Worm (Caenorhabditis elegans) whole organism, L1 larva: ENCODE measurements around the gene ZK896.1.
"Not testable (repeated sequence)": the region's sequence is repeated elsewhere in the genome, so short reads cannot be mapped to it uniquely, and the experiment has no call there.

Source experiments
- C34B4.2 ChIP-seq: sonication (generic microtip); optimal IDR thresholded peaks from 2 replicates; lab custom pipeline; 2017; ENCODE audit warnings: mild to moderate bottlenecking, missing genetic modification characterization, missing compliant biosample characterization
- aha-1 ChIP-seq: fragments of 150-350 bp; optimal IDR thresholded peaks from 2 replicates; lab custom pipeline; 2014; ENCODE audit warnings: missing biosample characterization, missing genetic modification characterization
- ceh-82 ChIP-seq, 3 experiments: fragments of 150-350 bp in 1 of 3; sonication (generic microtip) in 2 of 3; optimal IDR thresholded peaks; 2 replicates each; lab custom pipeline; 2014 to 2017; ENCODE audit warnings: missing biosample characterization in 3 of 3, missing genetic modification characterization in 3 of 3
- ceh-90 ChIP-seq: sonication (generic microtip); optimal IDR thresholded peaks from 2 replicates; lab custom pipeline; 2016; ENCODE audit warnings: missing genetic modification characterization, missing compliant biosample characterization
- dpl-1 ChIP-seq, 3 experiments: fragments of 150-350 bp in 2 of 3; sonication (generic microtip) in 1 of 3; optimal IDR thresholded peaks; 2 replicates each; lab custom pipeline; 2014 to 2017; ENCODE audit warnings: missing biosample characterization in 3 of 3, missing genetic modification characterization in 3 of 3, missing genetic modification reagents in 3 of 3
- dsc-1 ChIP-seq: sonication (generic microtip); optimal IDR thresholded peaks from 2 replicates; lab custom pipeline; 2016; ENCODE audit warnings: mild to moderate bottlenecking, missing genetic modification characterization, missing compliant biosample characterization
- egl-13 ChIP-seq: sonication (generic microtip); optimal IDR thresholded peaks from 2 replicates; lab custom pipeline; 2016; ENCODE audit warnings: missing genotype, missing genetic modification reagents, missing genetic modification characterization, missing compliant biosample characterization
- elt-2 ChIP-seq: sonication (generic microtip); optimal IDR thresholded peaks from 2 replicates; lab custom pipeline; 2016; ENCODE audit warnings: missing genetic modification characterization, mild to moderate bottlenecking, inconsistent platforms, missing compliant biosample characterization, missing genetic modification reagents
- fkh-10 ChIP-seq: sonication (generic microtip); optimal IDR thresholded peaks from 2 replicates; lab custom pipeline; 2017; ENCODE audit warnings: missing biosample characterization, missing genetic modification reagents, missing genetic modification characterization
- grh-1 ChIP-seq: fragments of 200-800 bp; sonication (Bioruptor generic); IDR thresholded peaks from 2 replicates; pipeline ENCODE4 v1.3.6; 2022; ENCODE audit warnings: missing genetic modification reagents, missing genetic modification characterization, missing compliant biosample characterization
- hlh-4 ChIP-seq: sonication (generic microtip); optimal IDR thresholded peaks from 2 replicates; lab custom pipeline; 2016; ENCODE audit warnings: mild to moderate bottlenecking, missing genetic modification characterization, missing compliant biosample characterization
- hpl-2 ChIP-seq: fragments of 150-350 bp; optimal IDR thresholded peaks from 2 replicates; lab custom pipeline; 2014; ENCODE audit warnings: missing biosample characterization, missing genetic modification reagents, missing genetic modification characterization
- irx-1 ChIP-seq: sonication (generic microtip); optimal IDR thresholded peaks from 2 replicates; lab custom pipeline; 2016; ENCODE audit warnings: missing genetic modification characterization, missing compliant biosample characterization
- isw-1 ChIP-seq: fragments of 200-800 bp; sonication (Bioruptor generic); IDR thresholded peaks from 2 replicates; pipeline ENCODE4 v1.3.6; 2022; ENCODE audit warnings: missing genetic modification characterization, missing compliant biosample characterization
- lin-14 ChIP-seq: fragments of 200-800 bp; sonication (Bioruptor generic); optimal IDR thresholded peaks from 2 replicates; lab custom pipeline; 2018; ENCODE audit warnings: mild to moderate bottlenecking, missing genetic modification characterization, moderate library complexity, missing compliant biosample characterization
- nhr-11 ChIP-seq: fragments of 150-350 bp; optimal IDR thresholded peaks from 2 replicates; lab custom pipeline; 2014; ENCODE audit warnings: missing biosample characterization, missing genetic modification characterization
- nhr-12 ChIP-seq: sonication (generic microtip); optimal IDR thresholded peaks from 2 replicates; lab custom pipeline; 2017; ENCODE audit warnings: missing biosample characterization, missing genetic modification characterization
- nhr-19 ChIP-seq: fragments of 200-800 bp; sonication (Bioruptor generic); conservative IDR thresholded peaks from 2 replicates; pipeline ENCODE4 v1.3.6; 2022; ENCODE audit warnings: missing genetic modification characterization, missing compliant biosample characterization
- nhr-28 ChIP-seq: fragments of 150-350 bp; optimal IDR thresholded peaks from 2 replicates; lab custom pipeline; 2014; ENCODE audit warnings: missing biosample characterization, missing genetic modification characterization
- nhr-71 ChIP-seq: sonication (generic microtip); optimal IDR thresholded peaks from 2 replicates; lab custom pipeline; 2016; ENCODE audit warnings: mild to moderate bottlenecking, missing genetic modification characterization, moderate library complexity, missing compliant biosample characterization
- nhr-77 ChIP-seq: fragments of 150-350 bp; optimal IDR thresholded peaks from 2 replicates; lab custom pipeline; 2014; ENCODE audit warnings: missing biosample characterization, missing genetic modification characterization
- nhr-84 ChIP-seq: sonication (generic microtip); optimal IDR thresholded peaks from 2 replicates; lab custom pipeline; 2017; ENCODE audit warnings: missing biosample characterization, missing genetic modification characterization
- nhr-85 ChIP-seq: sonication (generic microtip); peaks from one replicate; lab custom pipeline; 2016; ENCODE audit warnings: missing genetic modification characterization, inconsistent platforms, missing compliant biosample characterization
- pqm-1 ChIP-seq: sonication (generic microtip); optimal IDR thresholded peaks from 3 replicates; lab custom pipeline; 2017; ENCODE audit warnings: missing biosample characterization, missing genetic modification characterization
- skn-1 ChIP-seq: fragments of 150-350 bp; optimal IDR thresholded peaks from 2 replicates; lab custom pipeline; 2014; ENCODE audit warnings: missing biosample characterization, missing genetic modification characterization
- snpc-4 ChIP-seq: fragments of 150-350 bp; optimal IDR thresholded peaks from 2 replicates; lab custom pipeline; 2014; ENCODE audit warnings: missing biosample characterization, missing genetic modification characterization
- sup-37 ChIP-seq: fragments of 200-800 bp; sonication (Bioruptor generic); optimal IDR thresholded peaks from 2 replicates; lab custom pipeline; 2018; ENCODE audit warnings: mild to moderate bottlenecking, missing genetic modification characterization, missing compliant biosample characterization
- tlp-1 ChIP-seq: fragments of 150-350 bp; optimal IDR thresholded peaks from 2 replicates; lab custom pipeline; 2014; ENCODE audit warnings: missing biosample characterization, missing genetic modification characterization
- unc-130 ChIP-seq: fragments of 150-350 bp; optimal IDR thresholded peaks from 2 replicates; lab custom pipeline; 2017; ENCODE audit warnings: missing biosample characterization, missing genetic modification characterization, inconsistent platforms
- unc-30 ChIP-seq: sonication (generic microtip); optimal IDR thresholded peaks from 2 replicates; lab custom pipeline; 2017; ENCODE audit warnings: missing biosample characterization, missing genetic modification characterization
- unc-62 ChIP-seq: fragments of 150-350 bp; optimal IDR thresholded peaks from 2 replicates; lab custom pipeline; 2014; ENCODE audit warnings: missing biosample characterization, missing genetic modification reagents, missing genetic modification characterization
- unc-86 ChIP-seq: sonication (generic microtip); optimal IDR thresholded peaks from 2 replicates; lab custom pipeline; 2016; ENCODE audit warnings: missing genetic modification characterization, missing compliant biosample characterization
- unc-98 ChIP-seq: fragments of 200-800 bp; sonication (Bioruptor generic); IDR thresholded peaks from 2 replicates; pipeline ENCODE4 v1.3.6; 2022; ENCODE audit warnings: missing genetic modification characterization, missing compliant biosample characterization
- xbp-1 ChIP-seq: sonication (generic microtip); optimal IDR thresholded peaks from 2 replicates; lab custom pipeline; 2016; ENCODE audit warnings: missing genetic modification characterization, missing compliant biosample characterization
- zip-4 ChIP-seq: fragments of 200-800 bp; sonication (Bioruptor generic); optimal IDR thresholded peaks from 2 replicates; lab custom pipeline; 2018; ENCODE audit warnings: mild to moderate bottlenecking, missing genetic modification characterization, moderate library complexity, missing compliant biosample characterization
- ztf-11 ChIP-seq, 2 experiments: sonication (generic microtip); optimal IDR thresholded peaks; 2 replicates each; lab custom pipeline; 2016 to 2017; ENCODE audit warnings: missing genetic modification characterization in 2 of 2, missing biosample characterization in 1 of 2, missing compliant biosample characterization in 1 of 2

ZK896.1 gene

ce11 chrIV:12875260-12875659, at the start of gene ZK896.1:
Gene ZK896.1, minus strand, starts transcription at chrIV:12875360.
- TF ChIP-seq tlp-1 (tag; lab: Kevin White, UChicago); dsc-1; nhr-84: not testable (repeated sequence)

- no peak for TF ChIP-seq aha-1
- no peak for TF ChIP-seq nhr-12 (tag; lab: Kevin White, UChicago)
- TF ChIP-seq nhr-11 (tag; lab: Kevin White, UChicago): no peak
- no peak for TF ChIP-seq isw-1 (GFP tag; lab: Robert Waterston, UW)
- TF ChIP-seq nhr-71 (tag; lab: Kevin White, UChicago): no peak
- TF ChIP-seq dpl-1 (GFP tag; optimal IDR thresholded peaks at IDR 0.05; lab: Kevin White, UChicago): no peak
- no peak for TF ChIP-seq dsc-1
- TF ChIP-seq skn-1: no peak
- no peak for TF ChIP-seq ceh-82 (tag; optimal IDR thresholded peaks at IDR 0.05; lab: Kevin White, UChicago)
- no peak for TF ChIP-seq unc-30 (tag; lab: Kevin White, UChicago)
- TF ChIP-seq zip-4 (GFP tag; lab: Kevin White, UChicago): no peak
- TF ChIP-seq ztf-11 (tag; optimal IDR thresholded peaks at IDR 0.05; lab: Kevin White, UChicago): no peak
- TF ChIP-seq grh-1 (GFP tag; lab: Robert Waterston, UW): no peak
- no peak for TF ChIP-seq nhr-19 (GFP tag; lab: Robert Waterston, UW)
These were observed 49.2 kb upstream of the ZK896.1 start, which contains the start of gene srlf-4 for ce11 chrIV:12924332-12924731. Gene srlf-4, minus strand, starts transcription at chrIV:12924432.

ce11 chrIV:12921027-12921426, 45.9 kb upstream of the ZK896.1 start, which contains the start of gene C32H11.4:
Gene C32H11.4, plus strand, starts transcription at chrIV:12921264.
- TF ChIP-seq egl-13 (tag; lab: Kevin White, UChicago) (no peak), nhr-28 (tag; lab: Kevin White, UChicago) (no peak), C34B4.2 (no peak), elt-2 (tag; lab: Kevin White, UChicago) (peak; percentile 89), xbp-1 (no peak)

ce11 chrIV:12920553-12920952, 45.4 kb upstream of the ZK896.1 start:
- TF ChIP-seq skn-1: no peak
- no peak for TF ChIP-seq unc-130 (tag; lab: Kevin White, UChicago)
- no peak for TF ChIP-seq hpl-2 (GFP tag; lab: Kevin White, UChicago)
- no peak for TF ChIP-seq unc-86
- TF ChIP-seq tlp-1 (tag; lab: Kevin White, UChicago): no peak
- TF ChIP-seq sup-37 (GFP tag; lab: Kevin White, UChicago): no peak
- TF ChIP-seq fkh-10 (GFP tag; lab: Kevin White, UChicago): no peak
- TF ChIP-seq unc-62 (GFP tag; lab: Kevin White, UChicago): no peak
- no peak for TF ChIP-seq nhr-85
- no peak for TF ChIP-seq unc-98 (GFP tag; lab: Robert Waterston, UW)
- no peak for TF ChIP-seq snpc-4 (tag; lab: Kevin White, UChicago)

- TF ChIP-seq unc-30 (tag; lab: Kevin White, UChicago) (no peak), elt-2 (tag; lab: Kevin White, UChicago) (no peak), dsc-1 (no peak), irx-1 (tag; lab: Kevin White, UChicago) (no peak), hlh-4 (tag; lab: Kevin White, UChicago) (peak; percentile 46), nhr-85 (no peak), sup-37 (GFP tag; lab: Kevin White, UChicago) (no peak)
These were observed 43.1 kb upstream of the ZK896.1 start, which contains the start of gene C32H11.3 for ce11 chrIV:12918256-12918655. Gene C32H11.3, plus strand, starts transcription at chrIV:12918556.

ce11 chrIV:12915479-12915878, 40.3 kb upstream of the ZK896.1 start, which contains the start of gene srz-15:
Gene srz-15, plus strand, starts transcription at chrIV:12915779.
- TF ChIP-seq lin-14 (GFP tag; lab: Kevin White, UChicago) (no peak), grh-1 (GFP tag; lab: Robert Waterston, UW) (no peak), unc-98 (GFP tag; lab: Robert Waterston, UW) (no peak), nhr-77 (no peak), snpc-4 (tag; lab: Kevin White, UChicago) (no peak), irx-1 (tag; lab: Kevin White, UChicago) (no peak), skn-1 (no peak), pqm-1 (tag; lab: Kevin White, UChicago) (no peak), ceh-90 (tag; lab: Kevin White, UChicago) (no peak)
